Worm (Caenorhabditis elegans): ENCODE measurements around the gene C26G2.2.

ce11 chrX:14706698-14707285 lies 42.7 kb downstream of the C26G2.2 start, which contains the start of gene tmem-184:
- TF ChIP-seq ahr-1 (tag; optimal IDR thresholded peaks at IDR 0.05), result no peak
- no peak for TF ChIP-seq ceh-14 (tag; optimal IDR thresholded peaks at IDR 0.05)
- TF ChIP-seq sdc-2 (tag; optimal IDR thresholded peaks at IDR 0.05), result no peak
